Fruit fly (Drosophila melanogaster) whole organism, embryonic: ENCODE results near the gene CG43345.

Experiments
- ATbp ChIP-seq: fragments of 200-800 bp; sonication (Bioruptor generic); optimal IDR thresholded peaks from 2 replicates; lab custom pipeline; 2017; ENCODE audit warnings: missing biosample characterization, mild to moderate bottlenecking, missing genetic modification characterization, missing genetic modification reagents
- Antp ChIP-seq: fragments of 200-800 bp; sonication (Bioruptor generic); optimal IDR thresholded peaks from 3 replicates; lab custom pipeline; 2016; ENCODE audit warnings: missing biosample characterization, missing genetic modification characterization
- Atf-2 ChIP-seq: fragments of 200-800 bp; sonication (Bioruptor generic); optimal IDR thresholded peaks from 2 replicates; lab custom pipeline; 2016; ENCODE audit warnings: missing biosample characterization, missing genetic modification characterization
- CG10147 ChIP-seq: fragments of 200-800 bp; sonication (Bioruptor generic); optimal IDR thresholded peaks from 2 replicates; lab custom pipeline; 2019; ENCODE audit warnings: missing biosample characterization, mild to moderate bottlenecking, missing genetic modification characterization, moderate library complexity
- CG11085 ChIP-seq: fragments of 200-800 bp; sonication (Bioruptor generic); IDR thresholded peaks from 2 replicates; pipeline ENCODE4 v1.3.6; 2022; ENCODE audit warnings: missing biosample characterization, missing genetic modification characterization
- CG11247 ChIP-seq: fragments of 200-800 bp; sonication (Bioruptor generic); IDR thresholded peaks from 2 replicates; pipeline ENCODE4 v1.3.6; 2022; ENCODE audit warnings: missing biosample characterization, missing genetic modification characterization
- CG11398 ChIP-seq: fragments of 200-800 bp; sonication (Bioruptor generic); optimal IDR thresholded peaks from 2 replicates; lab custom pipeline; 2016; ENCODE audit warnings: missing biosample characterization, missing genetic modification characterization
- CG13894 ChIP-seq: fragments of 200-800 bp; sonication (Bioruptor generic); optimal IDR thresholded peaks from 3 replicates; lab custom pipeline; 2018; ENCODE audit warnings: missing biosample characterization, mild to moderate bottlenecking, missing genetic modification characterization, moderate library complexity
- CG14441 ChIP-seq: fragments of 200-800 bp; sonication (Bioruptor generic); IDR thresholded peaks from 2 replicates; pipeline ENCODE4 v1.3.6; 2022; ENCODE audit warnings: missing biosample characterization, missing genetic modification characterization
- CG15073 ChIP-seq: fragments of 200-800 bp; sonication (Bioruptor generic); optimal IDR thresholded peaks from 2 replicates; lab custom pipeline; 2016; ENCODE audit warnings: missing biosample characterization, missing genetic modification characterization
- CG18262 ChIP-seq: fragments of 200-800 bp; optimal IDR thresholded peaks from 3 replicates; lab custom pipeline; 2019; ENCODE audit warnings: missing biosample characterization, mild to moderate bottlenecking, missing genetic modification characterization, moderate library complexity
- CG2116 ChIP-seq: fragments of 200-800 bp; sonication (Bioruptor generic); optimal IDR thresholded peaks from 3 replicates; lab custom pipeline; 2018; ENCODE audit warnings: missing biosample characterization, mild to moderate bottlenecking, missing genetic modification characterization
- CG2120 ChIP-seq: fragments of 200-800 bp; sonication (Bioruptor generic); optimal IDR thresholded peaks from 3 replicates; lab custom pipeline; 2016; ENCODE audit warnings: missing biosample characterization, missing genetic modification characterization
- CG30431 ChIP-seq: fragments of 200-800 bp; sonication (Bioruptor generic); optimal IDR thresholded peaks from 2 replicates; lab custom pipeline; 2017; ENCODE audit warnings: missing biosample characterization, missing genetic modification characterization
- CG31388 ChIP-seq: fragments of 200-800 bp; sonication (Bioruptor generic); optimal IDR thresholded peaks from 2 replicates; lab custom pipeline; 2016; ENCODE audit warnings: missing biosample characterization, missing genetic modification characterization
- CG31441 ChIP-seq: fragments of 200-800 bp; sonication (Bioruptor generic); IDR thresholded peaks from 2 replicates; pipeline ENCODE4 v1.3.6; 2022; ENCODE audit warnings: missing biosample characterization, missing genetic modification characterization
- CG34422 ChIP-seq: fragments of 200-800 bp; sonication (Bioruptor generic); IDR thresholded peaks from 3 replicates; pipeline ENCODE4 v1.3.6; 2022; ENCODE audit warnings: missing biosample characterization, missing genetic modification characterization
- CG3847 ChIP-seq: fragments of 200-800 bp; sonication (Bioruptor generic); IDR thresholded peaks from 2 replicates; pipeline ENCODE4 v1.3.6; 2022; ENCODE audit warnings: missing biosample characterization, missing genetic modification characterization
- CG4360 ChIP-seq: fragments of 200-800 bp; sonication (Bioruptor generic); IDR thresholded peaks from 2 replicates; pipeline ENCODE4 v1.3.6; 2022; ENCODE audit warnings: missing biosample characterization, missing genetic modification characterization
- CG4617 ChIP-seq: fragments of 200-800 bp; sonication (Bioruptor generic); optimal IDR thresholded peaks from 3 replicates; lab custom pipeline; 2016; ENCODE audit warnings: missing biosample characterization, missing genetic modification characterization, borderline replicate concordance
- CG7271 ChIP-seq: fragments of 200-800 bp; sonication (Bioruptor generic); optimal IDR thresholded peaks from 2 replicates; lab custom pipeline; 2018; ENCODE audit warnings: missing biosample characterization, mild to moderate bottlenecking, missing genetic modification characterization, moderate library complexity
- CG7928 ChIP-seq: fragments of 200-800 bp; sonication (Bioruptor generic); optimal IDR thresholded peaks from 2 replicates; lab custom pipeline; 2017; ENCODE audit warnings: missing biosample characterization, mild to moderate bottlenecking, missing genetic modification characterization
- Ets65A ChIP-seq: fragments of 200-800 bp; sonication (Bioruptor generic); peaks from one replicate; lab custom pipeline; 2016; ENCODE audit warnings: missing biosample characterization, missing genetic modification characterization
- Fer2 ChIP-seq: fragments of 200-800 bp; sonication (Bioruptor generic); optimal IDR thresholded peaks from 2 replicates; lab custom pipeline; 2018; ENCODE audit warnings: missing biosample characterization, mild to moderate bottlenecking, missing genetic modification characterization, moderate library complexity
- Gsc ChIP-seq: fragments of 200-800 bp; sonication (Bioruptor generic); IDR thresholded peaks from 2 replicates; pipeline ENCODE4 v1.3.6; 2022; ENCODE audit warnings: missing biosample characterization, missing genetic modification characterization
- MBD-R2 ChIP-seq: fragments of 200-800 bp; sonication (Bioruptor generic); IDR thresholded peaks from 2 replicates; pipeline ENCODE4 v1.3.6; 2022; ENCODE audit warnings: missing biosample characterization, missing genetic modification characterization
- MTF-1 ChIP-seq: fragments of 200-800 bp; sonication (Bioruptor generic); optimal IDR thresholded peaks from 2 replicates; lab custom pipeline; 2018; ENCODE audit warnings: missing biosample characterization, mild to moderate bottlenecking, missing genetic modification characterization, borderline replicate concordance
- Myb ChIP-seq: fragments of 200-800 bp; sonication (Bioruptor generic); optimal IDR thresholded peaks from 2 replicates; lab custom pipeline; 2016; ENCODE audit warnings: missing biosample characterization, missing genetic modification characterization
- Neu2 ChIP-seq: fragments of 200-800 bp; sonication (Bioruptor generic); optimal IDR thresholded peaks from 3 replicates; lab custom pipeline; 2016; ENCODE audit warnings: missing biosample characterization, missing genetic modification characterization, borderline replicate concordance
- Optix ChIP-seq: fragments of 200-800 bp; sonication (Bioruptor generic); IDR thresholded peaks from 3 replicates; pipeline ENCODE4 v1.3.6; 2022; ENCODE audit warnings: missing biosample characterization, missing genetic modification characterization
- Sin3A ChIP-seq: fragments of >200 bp; optimal IDR thresholded peaks from 2 replicates; lab custom pipeline; 2018
- Spps ChIP-seq: fragments of 200-800 bp; sonication (Bioruptor generic); optimal IDR thresholded peaks from 2 replicates; lab custom pipeline; 2018; ENCODE audit warnings: missing biosample characterization, mild to moderate bottlenecking, missing genetic modification characterization
- Trl ChIP-seq, 3 experiments: fragments of >200 bp in 2 of 3; fragments of 200-800 bp in 1 of 3; sonication (Bioruptor generic) in 1 of 3; optimal IDR thresholded peaks; 2 replicates in 1 of 3; 3 replicates in 2 of 3; lab custom pipeline; 2016 to 2017; ENCODE audit warnings: missing biosample characterization in 1 of 3, missing genetic modification characterization in 1 of 3
- Usf ChIP-seq: fragments of 200-800 bp; sonication (Bioruptor generic); optimal IDR thresholded peaks from 2 replicates; lab custom pipeline; 2017; ENCODE audit warnings: missing genotype, missing biosample characterization, missing genetic modification characterization
- aop ChIP-seq: fragments of 200-800 bp; sonication (Bioruptor generic); IDR thresholded peaks from 2 replicates; pipeline ENCODE4 v1.3.6; 2022; ENCODE audit warnings: missing biosample characterization, missing genetic modification characterization
- chif ChIP-seq, 2 experiments: fragments of 200-800 bp; sonication (Bioruptor generic); optimal IDR thresholded peaks; 3 replicates each; lab custom pipeline; 2016; ENCODE audit warnings: missing biosample characterization in 2 of 2, missing genetic modification characterization in 2 of 2
- dati ChIP-seq: fragments of 200-800 bp; sonication (Bioruptor generic); IDR thresholded peaks from 2 replicates; pipeline ENCODE4 v1.3.6; 2022; ENCODE audit warnings: missing biosample characterization, missing genetic modification characterization
- en ChIP-seq: fragments of 200-800 bp; sonication (Bioruptor generic); optimal IDR thresholded peaks from 2 replicates; lab custom pipeline; 2016; ENCODE audit warnings: missing biosample characterization, missing genetic modification characterization
- ewg ChIP-seq: fragments of 200-800 bp; sonication (Bioruptor generic); optimal IDR thresholded peaks from 3 replicates; lab custom pipeline; 2017; ENCODE audit warnings: mild to moderate bottlenecking, missing biosample characterization, missing genetic modification reagents, missing genetic modification characterization
- gcm ChIP-seq: fragments of 200-800 bp; sonication (Bioruptor generic); optimal IDR thresholded peaks from 2 replicates; lab custom pipeline; 2019; ENCODE audit warnings: missing biosample characterization, mild to moderate bottlenecking, missing genetic modification characterization, moderate library complexity
- ham ChIP-seq: fragments of 200-800 bp; sonication (Bioruptor generic); IDR thresholded peaks from 2 replicates; pipeline ENCODE4 v1.3.6; 2022; ENCODE audit warnings: missing biosample characterization, missing genetic modification characterization
- insv ChIP-seq, 2 experiments: fragments of 200-800 bp; sonication (Bioruptor generic); optimal IDR thresholded peaks; 3 replicates each; lab custom pipeline; 2016 to 2018; ENCODE audit warnings: missing biosample characterization in 2 of 2, missing genetic modification characterization in 2 of 2
- nom ChIP-seq: fragments of 200-800 bp; sonication (Bioruptor generic); optimal IDR thresholded peaks from 2 replicates; lab custom pipeline; 2017; ENCODE audit warnings: missing biosample characterization, missing genetic modification characterization, mild to moderate bottlenecking, moderate library complexity, missing genetic modification reagents
- pan ChIP-seq, 4 experiments: fragments of >200 bp in 3 of 4; fragments of 200-800 bp in 1 of 4; sonication (Bioruptor generic) in 1 of 4; optimal IDR thresholded peaks in 3 of 4; IDR thresholded peaks in 1 of 4; 2 replicates each; pipeline versions ENCODE4 v1.3.6 to Lab custom; 2017 to 2022; ENCODE audit warnings: missing biosample characterization in 2 of 4, missing genetic modification characterization in 2 of 4, mixed read lengths in 1 of 4
- sna ChIP-seq: fragments of 200-800 bp; sonication (Bioruptor generic); IDR thresholded peaks from 2 replicates; pipeline ENCODE4 v1.3.6; 2022; ENCODE audit warnings: missing biosample characterization, missing genetic modification characterization; ENCODE audit not compliant: partially characterized antibody
- tx ChIP-seq: fragments of 200-800 bp; sonication (Bioruptor generic); optimal IDR thresholded peaks from 2 replicates; lab custom pipeline; 2016; ENCODE audit warnings: missing biosample characterization, missing genetic modification characterization
- wek ChIP-seq: fragments of 200-800 bp; sonication (Bioruptor generic); optimal IDR thresholded peaks from 3 replicates; lab custom pipeline; 2018; ENCODE audit warnings: missing biosample characterization, mild to moderate bottlenecking, missing genetic modification characterization, moderate library complexity

Gene CG43345

DNA sequence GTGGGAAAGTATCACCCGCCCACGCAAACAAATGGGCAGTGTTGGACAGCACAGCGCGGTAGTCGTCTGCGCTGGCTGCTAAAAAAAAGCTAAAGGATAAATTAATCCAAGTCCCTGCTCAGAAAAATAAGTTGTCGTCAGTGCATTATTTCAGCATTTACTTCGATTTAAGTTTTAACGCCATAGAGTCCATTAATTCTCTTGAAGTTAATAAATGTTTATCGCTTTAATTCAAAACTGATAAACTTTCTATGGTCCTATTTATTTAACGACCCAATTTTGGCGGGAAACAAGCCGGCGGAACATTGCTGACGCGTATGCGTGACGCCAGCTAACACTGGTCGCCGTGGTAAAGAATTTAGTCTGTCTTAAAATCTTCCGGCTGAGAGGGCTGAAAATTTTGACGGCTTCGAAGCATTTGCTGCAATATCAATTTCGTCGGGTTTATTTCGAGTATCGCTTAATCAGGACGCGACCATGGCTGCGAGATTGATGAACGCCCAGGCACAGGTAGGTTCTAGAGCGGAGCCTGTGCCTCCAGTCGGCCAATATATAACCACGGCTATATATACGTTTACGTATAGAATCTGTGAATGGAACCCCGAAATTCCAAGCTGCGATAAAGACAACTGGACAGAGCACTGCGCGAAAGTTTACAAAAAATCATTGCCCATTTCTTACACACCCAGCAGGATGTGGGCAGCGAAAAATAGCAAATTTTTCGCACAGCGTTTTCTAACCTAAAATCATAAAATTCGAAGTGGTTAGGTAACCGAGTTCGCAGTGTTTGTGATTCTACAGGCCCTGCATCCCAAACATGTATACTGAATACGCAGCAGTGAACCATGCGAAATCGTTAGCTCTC, at the start of gene CG43345, which contains the start of the genes mAcon1 and CG43346 (continued):
- TF ChIP-seq insv (GFP tag; optimal IDR thresholded peaks at IDR 0.05; lab: Kevin White, UChicago) (peak in 1 of 2 experiments; percentile 34), wek (GFP tag; lab: Kevin White, UChicago) (no peak), CG4617 (GFP tag; lab: Kevin White, UChicago) (peak; percentile 63), Sin3A (lab: Kevin White, UChicago) (peak; percentile 97), CG2120 (peak; percentile 93), Neu2 (GFP tag; lab: Kevin White, UChicago) (peak; percentile 45), sna (GFP tag; lab: Robert Waterston, UW) (no peak), Trl (optimal IDR thresholded peaks at IDR 0.05; lab: Kevin White, UChicago) (no peak), Trl (GFP tag; optimal IDR thresholded peaks at IDR 0.05; lab: Kevin White, UChicago) (peak; percentile 86), CG30431 (GFP tag; lab: Kevin White, UChicago) (peak; percentile 68), CG31441 (no peak; the same call in 1 of the 2 replicates), nom (peak; percentile 75), dati (no peak), Atf-2 (peak; percentile 84), CG4360 (GFP tag; lab: Robert Waterston, UW) (no peak), MTF-1 (GFP tag; lab: Kevin White, UChicago) (no peak), CG13894 (tag; lab: Kevin White, UChicago) (no peak), CG18262 (tag; lab: Kevin White, UChicago) (peak; percentile 73), aop (no peak), ATbp (peak; percentile 43), CG11398 (GFP tag; lab: Kevin White, UChicago) (peak; percentile 79), pan (optimal IDR thresholded peaks at IDR 0.05; lab: Kevin White, UChicago) (no peak), pan (GFP tag; optimal IDR thresholded peaks at IDR 0.05 in 1 of 2, IDR thresholded peaks at IDR 0.05 in 1 of 2) (no peak), ewg (peak; percentile 81), CG11085 (GFP tag; lab: Robert Waterston, UW) (peak; percentile 35; the same call in 1 of the 2 replicates), Antp (peak; percentile 87), Optix (GFP tag; lab: Robert Waterston, UW) (0 out of 3 replicates have a peak, but pooled peaks have one; percentile 20), Spps (tag; lab: Kevin White, UChicago) (peak; percentile 24), CG2116 (GFP tag; lab: Kevin White, UChicago) (peak; percentile 60), ham (GFP tag; lab: Robert Waterston, UW) (no peak), CG3847 (GFP tag; lab: Robert Waterston, UW) (peak; percentile 92), CG11247 (GFP tag; lab: Robert Waterston, UW) (peak; percentile 46; the same call in 1 of the 2 replicates), CG31388 (no peak), Ets65A (GFP tag; lab: Kevin White, UChicago) (peak; percentile 99), en (GFP tag; lab: Kevin White, UChicago) (peak; percentile 62), tx (GFP tag; lab: Kevin White, UChicago) (peak; percentile 83), CG15073 (GFP tag; lab: Kevin White, UChicago) (no peak), chif (GFP tag; optimal IDR thresholded peaks at IDR 0.05; lab: Kevin White, UChicago) (peak; percentile 71 to 78), gcm (no peak), MBD-R2 (GFP tag; lab: Robert Waterston, UW) (peak; percentile 76), Usf (peak; percentile 70), Myb (GFP tag; lab: Kevin White, UChicago) (peak; percentile 87), CG7928 (GFP tag; lab: Kevin White, UChicago) (peak; percentile 57), CG14441 (GFP tag; lab: Robert Waterston, UW) (no peak; the same call in 1 of the 2 replicates), CG34422 (GFP tag; lab: Robert Waterston, UW) (peak; percentile 57; the same call in 1 of the 3 replicates), CG7271 (peak; percentile 8), Gsc (GFP tag; lab: Robert Waterston, UW) (0 out of 2 replicates have a peak, but pooled peaks have one; percentile 8), CG10147 (peak; percentile 81), Fer2 (peak; percentile 70)
